Fruit fly (Drosophila melanogaster) whole organism, embryonic: ENCODE results near the gene CG7966.
A peak's percentile ranks its signal among the peaks of the same experiment; 100 is the strongest.

ENCODE experiments used
- Adf1 ChIP-seq: fragments of 200-800 bp; sonication (Bioruptor generic); IDR thresholded peaks from 2 replicates; pipeline ENCODE4 v1.3.6; 2022; ENCODE audit warnings: missing biosample characterization, missing genetic modification characterization
- Atf6 ChIP-seq: fragments of 200-800 bp; sonication (Bioruptor generic); IDR thresholded peaks from 2 replicates; pipeline ENCODE4 v1.3.6; 2022; ENCODE audit warnings: missing biosample characterization, missing genetic modification characterization
- B-H2 ChIP-seq: fragments of 200-800 bp; sonication (Bioruptor generic); optimal IDR thresholded peaks from 2 replicates; lab custom pipeline; 2018; ENCODE audit warnings: missing biosample characterization, mild to moderate bottlenecking, missing genetic modification characterization
- C15 ChIP-seq: fragments of 200-800 bp; sonication (Bioruptor generic); IDR thresholded peaks from 3 replicates; pipeline ENCODE4 v1.3.6; 2022; ENCODE audit warnings: missing biosample characterization, missing genetic modification characterization
- CG11247 ChIP-seq: fragments of 200-800 bp; sonication (Bioruptor generic); IDR thresholded peaks from 2 replicates; pipeline ENCODE4 v1.3.6; 2022; ENCODE audit warnings: missing biosample characterization, missing genetic modification characterization
- CG11695 ChIP-seq: fragments of 200-800 bp; sonication (Bioruptor generic); IDR thresholded peaks from 3 replicates; pipeline ENCODE4 v1.3.6; 2022; ENCODE audit warnings: missing biosample characterization, missing genetic modification characterization
- CG11696 ChIP-seq: fragments of 200-800 bp; sonication (Bioruptor generic); IDR thresholded peaks from 2 replicates; pipeline ENCODE4 v1.3.6; 2022; ENCODE audit warnings: missing biosample characterization, missing genetic modification characterization
- CG12769 ChIP-seq: fragments of 200-800 bp; sonication (Bioruptor generic); optimal IDR thresholded peaks from 2 replicates; lab custom pipeline; 2019; ENCODE audit warnings: missing biosample characterization, mild to moderate bottlenecking, missing genetic modification characterization, moderate library complexity
- CG13123 ChIP-seq: fragments of 200-800 bp; sonication (Bioruptor generic); optimal IDR thresholded peaks from 2 replicates; lab custom pipeline; 2016; ENCODE audit warnings: missing biosample characterization, missing genetic modification characterization
- CG13624 ChIP-seq: fragments of 200-800 bp; sonication (Bioruptor generic); optimal IDR thresholded peaks from 2 replicates; lab custom pipeline; 2016; ENCODE audit warnings: missing biosample characterization, missing genetic modification characterization
- CG17612 ChIP-seq: fragments of 200-800 bp; sonication (Bioruptor generic); IDR thresholded peaks from 2 replicates; pipeline ENCODE4 v1.3.6; 2022; ENCODE audit warnings: missing biosample characterization, missing genetic modification characterization
- CG17829 ChIP-seq: fragments of 200-800 bp; optimal IDR thresholded peaks from 2 replicates; lab custom pipeline; 2019; ENCODE audit warnings: missing biosample characterization, mild to moderate bottlenecking, missing genetic modification characterization, moderate library complexity
- CG30020 ChIP-seq: fragments of 200-800 bp; optimal IDR thresholded peaks from 2 replicates; lab custom pipeline; 2019; ENCODE audit warnings: missing biosample characterization, mild to moderate bottlenecking, missing genetic modification characterization, moderate library complexity
- CG31388 ChIP-seq: fragments of 200-800 bp; sonication (Bioruptor generic); optimal IDR thresholded peaks from 2 replicates; lab custom pipeline; 2016; ENCODE audit warnings: missing biosample characterization, missing genetic modification characterization
- CG3281 ChIP-seq: fragments of 200-800 bp; sonication (Bioruptor generic); optimal IDR thresholded peaks from 3 replicates; lab custom pipeline; 2017; ENCODE audit warnings: missing biosample characterization, mild to moderate bottlenecking, missing genetic modification characterization
- CG3726 ChIP-seq: fragments of 200-800 bp; sonication (Bioruptor generic); IDR thresholded peaks from 3 replicates; pipeline ENCODE4, ENCODE4 v1.3.6; 2022; ENCODE audit warnings: missing biosample characterization, missing genetic modification characterization
- CG7271 ChIP-seq: fragments of 200-800 bp; sonication (Bioruptor generic); optimal IDR thresholded peaks from 2 replicates; lab custom pipeline; 2018; ENCODE audit warnings: missing biosample characterization, mild to moderate bottlenecking, missing genetic modification characterization, moderate library complexity
- CG9932 ChIP-seq: fragments of 200-800 bp; sonication (Bioruptor generic); IDR thresholded peaks from 2 replicates; pipeline ENCODE4 v1.3.6; 2022; ENCODE audit warnings: missing biosample characterization, missing genetic modification characterization
- Doc2 ChIP-seq: fragments of 200-800 bp; sonication (Bioruptor generic); IDR thresholded peaks from 2 replicates; pipeline ENCODE4 v1.3.6; 2022; ENCODE audit warnings: missing biosample characterization, missing genetic modification characterization
- Ets65A ChIP-seq: fragments of 200-800 bp; sonication (Bioruptor generic); peaks from one replicate; lab custom pipeline; 2016; ENCODE audit warnings: missing biosample characterization, missing genetic modification characterization
- Fer1 ChIP-seq: fragments of 200-800 bp; sonication (Bioruptor generic); optimal IDR thresholded peaks from 2 replicates; lab custom pipeline; 2017; ENCODE audit warnings: missing biosample characterization, mild to moderate bottlenecking, missing genetic modification characterization
- HLH54F ChIP-seq: fragments of 200-800 bp; sonication (Bioruptor generic); optimal IDR thresholded peaks from 3 replicates; lab custom pipeline; 2016; ENCODE audit warnings: missing biosample characterization, missing genetic modification characterization
- MTF-1 ChIP-seq: fragments of 200-800 bp; sonication (Bioruptor generic); optimal IDR thresholded peaks from 2 replicates; lab custom pipeline; 2018; ENCODE audit warnings: missing biosample characterization, mild to moderate bottlenecking, missing genetic modification characterization, borderline replicate concordance
- NC2β ChIP-seq: fragments of 200-800 bp; sonication (Bioruptor generic); optimal IDR thresholded peaks from 2 replicates; lab custom pipeline; 2016; ENCODE audit warnings: missing biosample characterization, missing genetic modification characterization
- Pdp1 ChIP-seq, 2 experiments: fragments of 200-800 bp; sonication (Bioruptor generic); optimal IDR thresholded peaks; 3 replicates each; lab custom pipeline; 2016; ENCODE audit warnings: missing biosample characterization in 2 of 2, missing genetic modification characterization in 2 of 2, mild to moderate bottlenecking in 1 of 2, moderate library complexity in 1 of 2
- Ssrp ChIP-seq: fragments of 200-800 bp; sonication (Bioruptor generic); optimal IDR thresholded peaks from 2 replicates; lab custom pipeline; 2018; ENCODE audit warnings: missing biosample characterization, mild to moderate bottlenecking, missing genetic modification characterization, moderate library complexity
- ab ChIP-seq: fragments of 200-800 bp; sonication (Bioruptor generic); optimal IDR thresholded peaks from 2 replicates; lab custom pipeline; 2016; ENCODE audit warnings: missing biosample characterization, missing genetic modification characterization
- amos ChIP-seq: fragments of 200-800 bp; sonication (Bioruptor generic); IDR thresholded peaks from 2 replicates; pipeline ENCODE4 v1.3.6; 2022; ENCODE audit warnings: missing biosample characterization, missing genetic modification characterization; ENCODE audit not compliant: partially characterized antibody
- ap ChIP-seq: fragments of 200-800 bp; sonication (Bioruptor generic); IDR thresholded peaks from 2 replicates; pipeline ENCODE4 v1.3.6; 2022; ENCODE audit warnings: missing biosample characterization, missing genetic modification characterization
- da ChIP-seq: fragments of 200-800 bp; sonication (Bioruptor generic); optimal IDR thresholded peaks from 2 replicates; lab custom pipeline; 2016; ENCODE audit warnings: missing biosample characterization, missing genetic modification characterization
- danr ChIP-seq: fragments of 200-800 bp; sonication (Bioruptor generic); IDR thresholded peaks from 2 replicates; pipeline ENCODE4 v1.3.6; 2022; ENCODE audit warnings: missing biosample characterization, missing genetic modification characterization
- dati ChIP-seq: fragments of 200-800 bp; sonication (Bioruptor generic); IDR thresholded peaks from 2 replicates; pipeline ENCODE4 v1.3.6; 2022; ENCODE audit warnings: missing biosample characterization, missing genetic modification characterization
- en ChIP-seq: fragments of 200-800 bp; sonication (Bioruptor generic); optimal IDR thresholded peaks from 2 replicates; lab custom pipeline; 2016; ENCODE audit warnings: missing biosample characterization, missing genetic modification characterization
- gsb ChIP-seq: fragments of 200-800 bp; sonication (Bioruptor generic); IDR thresholded peaks from 2 replicates; pipeline ENCODE4 v1.3.6; 2022; ENCODE audit warnings: missing biosample characterization, missing genetic modification characterization
- lab ChIP-seq: fragments of 200-800 bp; sonication (Bioruptor generic); optimal IDR thresholded peaks from 3 replicates; lab custom pipeline; 2017; ENCODE audit warnings: missing biosample characterization, missing genetic modification characterization, mild to moderate bottlenecking, moderate library complexity, missing genetic modification reagents
- nerfin-2 ChIP-seq: fragments of 200-800 bp; sonication (Bioruptor generic); IDR thresholded peaks from 2 replicates; pipeline ENCODE4 v1.3.6; 2022; ENCODE audit warnings: missing biosample characterization, missing genetic modification characterization; ENCODE audit not compliant: partially characterized antibody
- oc ChIP-seq: fragments of 200-800 bp; sonication (Bioruptor generic); optimal IDR thresholded peaks from 2 replicates; lab custom pipeline; 2018; ENCODE audit warnings: missing biosample characterization, mild to moderate bottlenecking, missing genetic modification characterization, moderate library complexity
- pb ChIP-seq: fragments of 200-800 bp; sonication (Bioruptor generic); optimal IDR thresholded peaks from 3 replicates; lab custom pipeline; 2016; ENCODE audit warnings: missing biosample characterization, missing genetic modification characterization
- psq ChIP-seq: fragments of 200-800 bp; sonication (Bioruptor generic); optimal IDR thresholded peaks from 2 replicates; lab custom pipeline; 2017; ENCODE audit warnings: missing biosample characterization, missing genetic modification characterization
- pum ChIP-seq: fragments of 200-800 bp; sonication (Bioruptor generic); optimal IDR thresholded peaks from 2 replicates; lab custom pipeline; 2016; ENCODE audit warnings: missing biosample characterization, missing genetic modification characterization
- zen ChIP-seq: fragments of 200-800 bp; sonication (Bioruptor generic); optimal IDR thresholded peaks from 3 replicates; lab custom pipeline; 2018; ENCODE audit warnings: missing biosample characterization, mild to moderate bottlenecking, missing genetic modification characterization, moderate library complexity

Gene CG7966

dm6 chr3R:13017623-13018036, 33.6 kb downstream of the CG7966 start (continued):
- TF ChIP-seq B-H2 (GFP tag; lab: Kevin White, UChicago) (no peak), amos (GFP tag; lab: Robert Waterston, UW) (no peak), NC2β (GFP tag; lab: Kevin White, UChicago) (no peak), CG11695 (GFP tag; lab: Robert Waterston, UW) (no peak), CG13123 (GFP tag; lab: Kevin White, UChicago) (no peak), dati (GFP tag; lab: Robert Waterston, UW) (no peak), pb (GFP tag; lab: Kevin White, UChicago) (no peak), Doc2 (GFP tag; lab: Robert Waterston, UW) (no peak), MTF-1 (GFP tag; lab: Kevin White, UChicago) (no peak), gsb (GFP tag; lab: Robert Waterston, UW) (no peak), pum (no peak), lab (GFP tag; lab: Kevin White, UChicago) (peak; percentile 35), nerfin-2 (GFP tag; lab: Robert Waterston, UW) (no peak), Fer1 (no peak), CG12769 (tag; lab: Kevin White, UChicago) (no peak), C15 (GFP tag; lab: Robert Waterston, UW) (0 out of 3 replicates have a peak, but pooled peaks have one; percentile 13), da (GFP tag; lab: Kevin White, UChicago) (no peak), ap (GFP tag; lab: Robert Waterston, UW) (no peak), Ssrp (no peak), Ets65A (no peak), CG3281 (GFP tag; lab: Kevin White, UChicago) (no peak), Adf1 (GFP tag; lab: Robert Waterston, UW) (0 out of 2 replicates have a peak, but pooled peaks have one; percentile 9), ab (GFP tag; lab: Kevin White, UChicago) (no peak), CG11247 (no peak), CG17612 (no peak), CG3726 (GFP tag; lab: Robert Waterston, UW) (no peak), CG31388 (GFP tag; lab: Kevin White, UChicago) (no peak), CG13624 (GFP tag; lab: Kevin White, UChicago) (no peak), psq (GFP tag; lab: Kevin White, UChicago) (no peak), CG11696 (GFP tag; lab: Robert Waterston, UW) (no peak), CG30020 (no peak), CG17829 (tag; lab: Kevin White, UChicago) (no peak), CG7271 (tag; lab: Kevin White, UChicago) (no peak), Atf6 (no peak), CG9932 (GFP tag; lab: Robert Waterston, UW) (peak; percentile 47), HLH54F (GFP tag; lab: Kevin White, UChicago) (no peak), danr (no peak), oc (no peak), Pdp1 (GFP tag; optimal IDR thresholded peaks at IDR 0.05; lab: Kevin White, UChicago) (peak in 1 of 2 experiments; percentile 65), zen (tag; lab: Kevin White, UChicago) (no peak), en (GFP tag; lab: Kevin White, UChicago) (no peak)
- TF ChIP-seq, all 482 proteins: peak for 14
